Worm (Caenorhabditis elegans) whole organism, L2 larva: ENCODE data around the gene gst-16.

Experiments
- ceh-82 ChIP-seq: fragments of 150-350 bp; optimal IDR thresholded peaks from 2 replicates; lab custom pipeline; 2014; ENCODE audit warnings: missing biosample characterization, missing genetic modification characterization
- egl-27 ChIP-seq: sonication (generic microtip); optimal IDR thresholded peaks from 3 replicates; lab custom pipeline; 2017; ENCODE audit warnings: missing biosample characterization, missing genetic modification reagents, missing genetic modification characterization
- fos-1 ChIP-seq: fragments of 150-350 bp; optimal IDR thresholded peaks from 2 replicates; lab custom pipeline; 2014; ENCODE audit warnings: missing biosample characterization, missing genetic modification characterization
- lin-11 ChIP-seq: fragments of 150-350 bp; sonication (generic microtip); optimal IDR thresholded peaks from 2 replicates; lab custom pipeline; 2014; ENCODE audit warnings: missing biosample characterization, missing genetic modification characterization, inconsistent platforms, mixed read lengths
- lin-39 ChIP-seq: fragments of 150-350 bp; optimal IDR thresholded peaks from 2 replicates; lab custom pipeline; 2014; ENCODE audit warnings: missing biosample characterization, missing genetic modification reagents, missing genetic modification characterization
- nhr-11 ChIP-seq: fragments of 150-350 bp; optimal IDR thresholded peaks from 2 replicates; lab custom pipeline; 2014; ENCODE audit warnings: missing biosample characterization, missing genetic modification characterization
- nhr-12 ChIP-seq: fragments of 150-350 bp; optimal IDR thresholded peaks from 2 replicates; lab custom pipeline; 2014; ENCODE audit warnings: missing biosample characterization, missing genetic modification characterization
- nhr-237 ChIP-seq: fragments of 150-350 bp; optimal IDR thresholded peaks from 2 replicates; lab custom pipeline; 2014; ENCODE audit warnings: missing biosample characterization, missing genetic modification characterization
- nhr-77 ChIP-seq: fragments of 150-350 bp; optimal IDR thresholded peaks from 2 replicates; lab custom pipeline; 2014; ENCODE audit warnings: missing biosample characterization, missing genetic modification characterization
- sma-9 ChIP-seq, 2 experiments: fragments of 150-350 bp in 1 of 2; sonication (generic microtip) in 1 of 2; optimal IDR thresholded peaks; 2 replicates each; lab custom pipeline; 2014 to 2016; ENCODE audit warnings: missing genetic modification characterization in 2 of 2, mild to moderate bottlenecking in 1 of 2, missing biosample characterization in 1 of 2, missing compliant biosample characterization in 1 of 2, missing genetic modification reagents in 1 of 2, moderate library complexity in 1 of 2
- unc-39 ChIP-seq: fragments of 150-350 bp; optimal IDR thresholded peaks from 2 replicates; lab custom pipeline; 2014; ENCODE audit warnings: missing biosample characterization, missing genetic modification characterization
- unc-55 ChIP-seq: fragments of 150-350 bp; sonication (generic microtip); optimal IDR thresholded peaks from 3 replicates; lab custom pipeline; 2014; ENCODE audit warnings: missing biosample characterization, missing genetic modification reagents, missing genetic modification characterization
- unc-62 ChIP-seq: fragments of 150-350 bp; optimal IDR thresholded peaks from 2 replicates; lab custom pipeline; 2014; ENCODE audit warnings: missing biosample characterization, missing genetic modification reagents, missing genetic modification characterization
- ztf-11 ChIP-seq: sonication (generic microtip); optimal IDR thresholded peaks from 2 replicates; lab custom pipeline; 2017; ENCODE audit warnings: missing biosample characterization, missing genetic modification characterization

ce11 chrII:13596505-13596977 lies 27.7 kb downstream of the gst-16 start, which contains the start of the genes fbxc-23 and csc-1:
- peak; percentile 2 for TF ChIP-seq fos-1
- TF ChIP-seq unc-55: peak; percentile 60
- TF ChIP-seq unc-62 (GFP tag; lab: Kevin White, UChicago): no peak
- no peak for TF ChIP-seq ztf-11 (tag; lab: Kevin White, UChicago)
- no peak for TF ChIP-seq nhr-237 (tag; lab: Kevin White, UChicago)
- no peak for TF ChIP-seq ceh-82 (tag; lab: Kevin White, UChicago)
- no peak for TF ChIP-seq nhr-12 (tag; lab: Kevin White, UChicago)
- TF ChIP-seq egl-27 (tag; lab: Kevin White, UChicago): no peak
- no peak for TF ChIP-seq nhr-77
- no peak for TF ChIP-seq sma-9 (GFP tag; optimal IDR thresholded peaks at IDR 0.05; lab: Kevin White, UChicago)
- no peak for TF ChIP-seq sma-9 (tag; optimal IDR thresholded peaks at IDR 0.05; lab: Kevin White, UChicago)
- TF ChIP-seq nhr-11 (tag; lab: Kevin White, UChicago): no peak
- TF ChIP-seq unc-39 (tag; lab: Kevin White, UChicago): no peak
- TF ChIP-seq lin-11: peak; percentile 51
- no peak for TF ChIP-seq lin-39
